Fruit fly (Drosophila melanogaster) whole organism, embryonic: ENCODE results near the gene CG9411.

Experiments
- Atf6 ChIP-seq: fragments of 200-800 bp; sonication (Bioruptor generic); IDR thresholded peaks from 2 replicates; pipeline ENCODE4 v1.3.6; 2022; ENCODE audit warnings: missing biosample characterization, missing genetic modification characterization
- Blimp-1 ChIP-seq: fragments of 200-800 bp; sonication (Bioruptor generic); optimal IDR thresholded peaks from 3 replicates; lab custom pipeline; 2018; ENCODE audit warnings: missing biosample characterization, missing genetic modification characterization, mild to moderate bottlenecking, moderate library complexity, missing genetic modification reagents
- CG11504 ChIP-seq: fragments of 200-800 bp; sonication (Bioruptor generic); optimal IDR thresholded peaks from 3 replicates; lab custom pipeline; 2019; ENCODE audit warnings: missing biosample characterization, mild to moderate bottlenecking, missing genetic modification characterization, moderate library complexity
- CG12769 ChIP-seq: fragments of 200-800 bp; sonication (Bioruptor generic); optimal IDR thresholded peaks from 2 replicates; lab custom pipeline; 2019; ENCODE audit warnings: missing biosample characterization, mild to moderate bottlenecking, missing genetic modification characterization, moderate library complexity
- CG14441 ChIP-seq: fragments of 200-800 bp; sonication (Bioruptor generic); IDR thresholded peaks from 2 replicates; pipeline ENCODE4 v1.3.6; 2022; ENCODE audit warnings: missing biosample characterization, missing genetic modification characterization
- CG15269 ChIP-seq: fragments of 200-800 bp; sonication (Bioruptor generic); optimal IDR thresholded peaks from 2 replicates; lab custom pipeline; 2018; ENCODE audit warnings: missing biosample characterization, mild to moderate bottlenecking, missing genetic modification characterization, moderate library complexity
- CG15479 ChIP-seq: fragments of 200-800 bp; sonication (Bioruptor generic); optimal IDR thresholded peaks from 3 replicates; lab custom pipeline; 2019; ENCODE audit warnings: missing biosample characterization, mild to moderate bottlenecking, missing genetic modification characterization, moderate library complexity
- CG16813 ChIP-seq: fragments of 200-800 bp; sonication (Bioruptor generic); IDR thresholded peaks from 3 replicates; pipeline ENCODE4 v1.3.6; 2022; ENCODE audit warnings: missing biosample characterization, missing genetic modification characterization; ENCODE audit not compliant: partially characterized antibody
- CG1832 ChIP-seq: fragments of 200-800 bp; sonication (Bioruptor generic); optimal IDR thresholded peaks from 2 replicates; lab custom pipeline; 2017; ENCODE audit warnings: missing biosample characterization, mild to moderate bottlenecking, missing genetic modification characterization, inconsistent platforms
- CG18599 ChIP-seq: fragments of 200-800 bp; sonication (Bioruptor generic); optimal IDR thresholded peaks from 3 replicates; lab custom pipeline; 2017; ENCODE audit warnings: missing biosample characterization, missing genetic modification characterization, mild to moderate bottlenecking, moderate library complexity, missing genetic modification reagents
- CG2116 ChIP-seq: fragments of 200-800 bp; sonication (Bioruptor generic); optimal IDR thresholded peaks from 3 replicates; lab custom pipeline; 2018; ENCODE audit warnings: missing biosample characterization, mild to moderate bottlenecking, missing genetic modification characterization
- CG2120 ChIP-seq: fragments of 200-800 bp; sonication (Bioruptor generic); optimal IDR thresholded peaks from 3 replicates; lab custom pipeline; 2016; ENCODE audit warnings: missing biosample characterization, missing genetic modification characterization
- CG3065 ChIP-seq: fragments of 200-800 bp; sonication (Bioruptor generic); optimal IDR thresholded peaks from 2 replicates; lab custom pipeline; 2016; ENCODE audit warnings: missing biosample characterization, missing genetic modification characterization
- CG32532 ChIP-seq: fragments of 200-800 bp; sonication (Bioruptor generic); IDR thresholded peaks from 2 replicates; pipeline ENCODE4 v1.3.6; 2022; ENCODE audit warnings: missing biosample characterization, missing genetic modification characterization
- CG32767 ChIP-seq: fragments of 200-800 bp; sonication (Bioruptor generic); IDR thresholded peaks from 2 replicates; pipeline ENCODE4 v1.3.6; 2022; ENCODE audit warnings: missing biosample characterization, missing genetic modification characterization
- CG3281 ChIP-seq: fragments of 200-800 bp; sonication (Bioruptor generic); optimal IDR thresholded peaks from 3 replicates; lab custom pipeline; 2017; ENCODE audit warnings: missing biosample characterization, mild to moderate bottlenecking, missing genetic modification characterization
- CG3838 ChIP-seq: fragments of 200-800 bp; sonication (Bioruptor generic); optimal IDR thresholded peaks from 3 replicates; lab custom pipeline; 2016; ENCODE audit warnings: missing biosample characterization, missing genetic modification characterization
- CG42726 ChIP-seq: fragments of 200-800 bp; sonication (Bioruptor generic); IDR thresholded peaks from 2 replicates; pipeline ENCODE4 v1.3.6; 2022; ENCODE audit warnings: missing biosample characterization, missing genetic modification characterization; ENCODE audit not compliant: partially characterized antibody
- CG6254 ChIP-seq: fragments of 200-800 bp; sonication (Bioruptor generic); optimal IDR thresholded peaks from 3 replicates; lab custom pipeline; 2017; ENCODE audit warnings: mild to moderate bottlenecking, missing biosample characterization, missing genetic modification reagents, missing genetic modification characterization
- CG7372 ChIP-seq: fragments of 200-800 bp; sonication (Bioruptor generic); IDR thresholded peaks from 2 replicates; pipeline ENCODE4 v1.3.6; 2022; ENCODE audit warnings: missing biosample characterization, missing genetic modification characterization
- CG7839 ChIP-seq: fragments of 200-800 bp; sonication (Bioruptor generic); optimal IDR thresholded peaks from 3 replicates; lab custom pipeline; 2018; ENCODE audit warnings: missing biosample characterization, mild to moderate bottlenecking, missing genetic modification characterization, moderate library complexity
- CG9876 ChIP-seq: fragments of 200-800 bp; sonication (Bioruptor generic); optimal IDR thresholded peaks from 2 replicates; lab custom pipeline; 2016; ENCODE audit warnings: missing biosample characterization, missing genetic modification characterization
- CG9932 ChIP-seq: fragments of 200-800 bp; sonication (Bioruptor generic); IDR thresholded peaks from 2 replicates; pipeline ENCODE4 v1.3.6; 2022; ENCODE audit warnings: missing biosample characterization, missing genetic modification characterization
- Dfd ChIP-seq, 2 experiments: fragments of >200 bp; optimal IDR thresholded peaks; 2 replicates each; lab custom pipeline; 2017; ENCODE audit warnings: missing biosample characterization in 2 of 2, missing genetic modification characterization in 2 of 2
- E2f2 ChIP-seq: fragments of 200-800 bp; sonication (Bioruptor generic); IDR thresholded peaks from 2 replicates; pipeline ENCODE4 v1.3.6; 2022; ENCODE audit warnings: missing biosample characterization, missing genetic modification characterization
- Hand ChIP-seq: fragments of 200-800 bp; sonication (Bioruptor generic); optimal IDR thresholded peaks from 2 replicates; lab custom pipeline; 2017; ENCODE audit warnings: mild to moderate bottlenecking, missing biosample characterization, missing genetic modification reagents, missing genetic modification characterization
- Hmx ChIP-seq: fragments of 200-800 bp; sonication (Bioruptor generic); optimal IDR thresholded peaks from 2 replicates; lab custom pipeline; 2016; ENCODE audit warnings: missing biosample characterization, missing genetic modification characterization
- Meics ChIP-seq: fragments of 200-800 bp; sonication (Bioruptor generic); optimal IDR thresholded peaks from 2 replicates; lab custom pipeline; 2017; ENCODE audit warnings: missing biosample characterization, mild to moderate bottlenecking, missing genetic modification characterization
- Myb ChIP-seq: fragments of 200-800 bp; sonication (Bioruptor generic); optimal IDR thresholded peaks from 2 replicates; lab custom pipeline; 2016; ENCODE audit warnings: missing biosample characterization, missing genetic modification characterization
- NK7.1 ChIP-seq: fragments of 200-800 bp; sonication (Bioruptor generic); optimal IDR thresholded peaks from 3 replicates; lab custom pipeline; 2016; ENCODE audit warnings: missing biosample characterization, missing genetic modification characterization
- Rx ChIP-seq: fragments of 200-800 bp; sonication (Bioruptor generic); IDR thresholded peaks from 2 replicates; pipeline ENCODE4 v1.3.6; 2022; ENCODE audit warnings: missing biosample characterization, missing genetic modification characterization
- Taf1 ChIP-seq: fragments of 200-800 bp; sonication (Bioruptor generic); IDR thresholded peaks from 2 replicates; pipeline ENCODE4 v1.3.6; 2022; ENCODE audit warnings: missing biosample characterization, missing genetic modification characterization
- Tbp ChIP-seq: fragments of >200 bp; optimal IDR thresholded peaks from 2 replicates; lab custom pipeline; 2018; ENCODE audit warnings: missing biosample characterization, missing genetic modification characterization
- chm ChIP-seq: fragments of 200-800 bp; sonication (Bioruptor generic); IDR thresholded peaks from 2 replicates; pipeline ENCODE4 v1.3.6; 2022; ENCODE audit warnings: missing biosample characterization, missing genetic modification characterization
- crc ChIP-seq: fragments of 200-800 bp; sonication (Bioruptor generic); optimal IDR thresholded peaks from 2 replicates; lab custom pipeline; 2016; ENCODE audit warnings: missing biosample characterization, missing genetic modification characterization
- dmrt11E ChIP-seq: fragments of 200-800 bp; sonication (Bioruptor generic); optimal IDR thresholded peaks from 3 replicates; lab custom pipeline; 2018; ENCODE audit warnings: missing biosample characterization, mild to moderate bottlenecking, missing genetic modification characterization, moderate library complexity
- en ChIP-seq: fragments of 200-800 bp; sonication (Bioruptor generic); optimal IDR thresholded peaks from 2 replicates; lab custom pipeline; 2016; ENCODE audit warnings: missing biosample characterization, missing genetic modification characterization
- fu2 ChIP-seq: fragments of 200-800 bp; sonication (Bioruptor generic); optimal IDR thresholded peaks from 2 replicates; lab custom pipeline; 2016; ENCODE audit warnings: missing biosample characterization, missing genetic modification characterization
- gce ChIP-seq: fragments of 200-800 bp; sonication (Bioruptor generic); IDR thresholded peaks from 3 replicates; pipeline ENCODE4 v1.3.6; 2022; ENCODE audit warnings: missing biosample characterization, missing genetic modification characterization
- gt ChIP-seq: fragments of 200-800 bp; sonication (Bioruptor generic); IDR thresholded peaks from 2 replicates; pipeline ENCODE4 v1.3.6; 2022; ENCODE audit warnings: missing biosample characterization, missing genetic modification characterization
- ham ChIP-seq: fragments of 200-800 bp; sonication (Bioruptor generic); IDR thresholded peaks from 2 replicates; pipeline ENCODE4 v1.3.6; 2022; ENCODE audit warnings: missing biosample characterization, missing genetic modification characterization
- hbn ChIP-seq: fragments of 200-800 bp; sonication (Bioruptor generic); IDR thresholded peaks from 2 replicates; pipeline ENCODE4 v1.3.6; 2022; ENCODE audit warnings: missing biosample characterization, missing genetic modification characterization; ENCODE audit not compliant: partially characterized antibody
- kah ChIP-seq: fragments of 200-800 bp; sonication (Bioruptor generic); optimal IDR thresholded peaks from 2 replicates; lab custom pipeline; 2018; ENCODE audit warnings: missing biosample characterization, mild to moderate bottlenecking, missing genetic modification characterization
- klu ChIP-seq: fragments of 200-800 bp; sonication (Bioruptor generic); IDR thresholded peaks from 2 replicates; pipeline ENCODE4 v1.3.6; 2022; ENCODE audit warnings: missing biosample characterization, missing genetic modification characterization
- kni ChIP-seq: fragments of 200-800 bp; sonication (Bioruptor generic); optimal IDR thresholded peaks from 3 replicates; lab custom pipeline; 2017; ENCODE audit warnings: mild to moderate bottlenecking, missing biosample characterization, missing genetic modification reagents, missing genetic modification characterization
- mam ChIP-seq: fragments of 200-800 bp; sonication (Bioruptor generic); optimal IDR thresholded peaks from 3 replicates; lab custom pipeline; 2016; ENCODE audit warnings: missing biosample characterization, missing genetic modification characterization
- org-1 ChIP-seq: fragments of 200-800 bp; sonication (Bioruptor generic); optimal IDR thresholded peaks from 2 replicates; lab custom pipeline; 2017; ENCODE audit warnings: missing biosample characterization, missing genetic modification characterization
- ro ChIP-seq: fragments of 200-800 bp; sonication (Bioruptor generic); IDR thresholded peaks from 2 replicates; pipeline ENCODE4 v1.3.6; 2022; ENCODE audit warnings: missing biosample characterization, missing genetic modification characterization
- schlank ChIP-seq: fragments of 200-800 bp; sonication (Bioruptor generic); optimal IDR thresholded peaks from 2 replicates; lab custom pipeline; 2018; ENCODE audit warnings: missing biosample characterization, mild to moderate bottlenecking, missing genetic modification characterization
- slbo ChIP-seq: fragments of 200-800 bp; sonication (Bioruptor generic); IDR thresholded peaks from 2 replicates; pipeline ENCODE4 v1.3.6; 2022; ENCODE audit warnings: missing biosample characterization, missing genetic modification characterization
- stwl ChIP-seq: fragments of 200-800 bp; sonication (Bioruptor generic); optimal IDR thresholded peaks from 3 replicates; lab custom pipeline; 2018; ENCODE audit warnings: missing biosample characterization, mild to moderate bottlenecking, missing genetic modification characterization, moderate library complexity
- vnd ChIP-seq: fragments of 200-800 bp; sonication (Bioruptor generic); IDR thresholded peaks from 3 replicates; pipeline ENCODE4 v1.3.6; 2022; ENCODE audit warnings: missing biosample characterization, missing genetic modification characterization; ENCODE audit not compliant: partially characterized antibody

Gene CG9411

dm6 chrX:14446853-14447252 is 33.0 kb downstream of the CG9411 start (continued):
- TF ChIP-seq Hand (GFP tag; lab: Kevin White, UChicago) (peak; percentile 26), ham (no peak), CG9932 (GFP tag; lab: Robert Waterston, UW) (peak; percentile 38), Rx (GFP tag; lab: Robert Waterston, UW) (no peak), CG7372 (GFP tag; lab: Robert Waterston, UW) (no peak), CG7839 (peak; percentile 36), CG6254 (GFP tag; lab: Kevin White, UChicago) (no peak), CG9876 (GFP tag; lab: Kevin White, UChicago) (no peak), org-1 (GFP tag; lab: Kevin White, UChicago) (no peak), CG32532 (0 out of 2 replicates have a peak, but pooled peaks have one; percentile 15), Blimp-1 (GFP tag; lab: Kevin White, UChicago) (no peak), CG12769 (peak; percentile 41), dmrt11E (no peak), CG2116 (GFP tag; lab: Kevin White, UChicago) (no peak), CG2120 (peak; percentile 54), chm (GFP tag; lab: Robert Waterston, UW) (no peak), klu (GFP tag; lab: Robert Waterston, UW) (no peak), NK7.1 (no peak), CG3838 (GFP tag; lab: Kevin White, UChicago) (no peak), Taf1 (GFP tag; lab: Robert Waterston, UW) (no peak), kah (GFP tag; lab: Kevin White, UChicago) (no peak), ro (no peak), CG15269 (tag; lab: Kevin White, UChicago) (peak; percentile 21), en (GFP tag; lab: Kevin White, UChicago) (no peak), gt (no peak), CG3065 (no peak), CG3281 (GFP tag; lab: Kevin White, UChicago) (peak; percentile 17), Myb (GFP tag; lab: Kevin White, UChicago) (no peak), CG15479 (GFP tag; lab: Kevin White, UChicago) (no peak), CG32767 (GFP tag; lab: Robert Waterston, UW) (no peak), Hmx (GFP tag; lab: Kevin White, UChicago) (no peak), crc (GFP tag; lab: Kevin White, UChicago) (no peak), CG11504 (tag; lab: Kevin White, UChicago) (peak; percentile 27), Atf6 (no peak), mam (GFP tag; lab: Kevin White, UChicago) (peak; percentile 5), CG1832 (GFP tag; lab: Kevin White, UChicago) (no peak), fu2 (GFP tag; lab: Kevin White, UChicago) (no peak), CG14441 (GFP tag; lab: Robert Waterston, UW) (0 out of 2 replicates have a peak, but pooled peaks have one; percentile 38), gce (GFP tag; lab: Robert Waterston, UW) (no peak), hbn (GFP tag; lab: Robert Waterston, UW) (no peak), stwl (tag; lab: Kevin White, UChicago) (no peak), Dfd (GFP tag; optimal IDR thresholded peaks at IDR 0.05; lab: Kevin White, UChicago) (no peak), E2f2 (GFP tag; lab: Robert Waterston, UW) (no peak), CG18599 (peak; percentile 66), vnd (GFP tag; lab: Robert Waterston, UW) (no peak), CG16813 (GFP tag; lab: Robert Waterston, UW) (no peak), CG42726 (GFP tag; lab: Robert Waterston, UW) (no peak), slbo (GFP tag; lab: Robert Waterston, UW) (peak; percentile 51; the same call in 1 of the 2 replicates), schlank (tag; lab: Kevin White, UChicago) (no peak), Meics (GFP tag; lab: Kevin White, UChicago) (peak; percentile 52), Tbp (GFP tag; lab: Kevin White, UChicago) (no peak), kni (GFP tag; lab: Kevin White, UChicago) (no peak)
